Worm (Caenorhabditis elegans) whole organism, L3 larva: ENCODE measurements around the gene mtrf-1L.
A peak's percentile ranks its signal among the peaks of the same experiment; 100 is the strongest.

ENCODE experiments used
- R02D3.7 ChIP-seq: fragments of 150-350 bp; optimal IDR thresholded peaks from 2 replicates; lab custom pipeline; 2014; ENCODE audit warnings: missing biosample characterization, missing genetic modification characterization
- ZK546.5 ChIP-seq: sonication (generic microtip); optimal IDR thresholded peaks from 2 replicates; lab custom pipeline; 2017; ENCODE audit warnings: missing biosample characterization, missing genetic modification characterization
- aly-2 ChIP-seq: fragments of 150-350 bp; optimal IDR thresholded peaks from 2 replicates; lab custom pipeline; 2014; ENCODE audit warnings: missing biosample characterization, missing genetic modification characterization
- ama-1 ChIP-seq: fragments of 150-350 bp; optimal IDR thresholded peaks from 2 replicates; lab custom pipeline; 2018
- ceh-28 ChIP-seq: fragments of 150-350 bp; optimal IDR thresholded peaks from 2 replicates; lab custom pipeline; 2014; ENCODE audit warnings: missing biosample characterization, missing genetic modification reagents, missing genetic modification characterization
- egl-27 ChIP-seq: sonication (generic microtip); optimal IDR thresholded peaks from 4 replicates; lab custom pipeline; 2017; ENCODE audit warnings: missing biosample characterization, missing genetic modification reagents, missing genetic modification characterization
- egl-5 ChIP-seq: fragments of 150-350 bp; optimal IDR thresholded peaks from 2 replicates; lab custom pipeline; 2017; ENCODE audit warnings: missing biosample characterization, missing genetic modification reagents, missing genetic modification characterization, inconsistent platforms
- elt-3 ChIP-seq, 3 experiments: fragments of 150-350 bp in 1 of 3; sonication (generic microtip) in 2 of 3; optimal IDR thresholded peaks; 2 replicates in 2 of 3; 4 replicates in 1 of 3; lab custom pipeline; 2014 to 2017; ENCODE audit warnings: missing biosample characterization in 3 of 3, missing genetic modification characterization in 3 of 3
- eor-1 ChIP-seq, 2 experiments: fragments of 150-350 bp; optimal IDR thresholded peaks; 2 replicates each; lab custom pipeline; 2014 to 2018; ENCODE audit warnings: missing biosample characterization in 2 of 2, missing genetic modification characterization in 2 of 2
- fkh-10 ChIP-seq: sonication (generic microtip); optimal IDR thresholded peaks from 2 replicates; lab custom pipeline; 2017; ENCODE audit warnings: missing biosample characterization, missing genetic modification reagents, missing genetic modification characterization
- fkh-2 ChIP-seq: fragments of 150-350 bp; optimal IDR thresholded peaks from 2 replicates; lab custom pipeline; 2014; ENCODE audit warnings: missing biosample characterization, missing genetic modification reagents, missing genetic modification characterization
- fos-1 ChIP-seq: fragments of 150-350 bp; optimal IDR thresholded peaks from 2 replicates; lab custom pipeline; 2014; ENCODE audit warnings: missing biosample characterization, missing genetic modification characterization
- hmg-11 ChIP-seq: sonication (generic microtip); optimal IDR thresholded peaks from 2 replicates; lab custom pipeline; 2016; ENCODE audit warnings: missing genetic modification characterization, missing compliant biosample characterization
- lin-15B ChIP-seq: fragments of 150-350 bp; optimal IDR thresholded peaks from 2 replicates; lab custom pipeline; 2014; ENCODE audit warnings: missing biosample characterization, missing genetic modification characterization
- lin-39 ChIP-seq: fragments of 150-350 bp; optimal IDR thresholded peaks from 2 replicates; lab custom pipeline; 2018; ENCODE audit warnings: missing biosample characterization, missing genetic modification reagents, missing genetic modification characterization
- mml-1 ChIP-seq: fragments of 150-350 bp; sonication (generic microtip); optimal IDR thresholded peaks from 3 replicates; lab custom pipeline; 2014; ENCODE audit warnings: missing biosample characterization, missing genetic modification characterization
- nfya-1 ChIP-seq: sonication (generic microtip); optimal IDR thresholded peaks from 2 replicates; lab custom pipeline; 2017; ENCODE audit warnings: missing genetic modification characterization, mild to moderate bottlenecking, missing compliant biosample characterization, antibody characterized with exemption, moderate library complexity; ENCODE audit not compliant: insufficient read depth
- nhr-12 ChIP-seq: fragments of 150-350 bp; optimal IDR thresholded peaks from 2 replicates; lab custom pipeline; 2014; ENCODE audit warnings: missing biosample characterization, missing genetic modification characterization
- nhr-23 ChIP-seq: fragments of 150-350 bp; optimal IDR thresholded peaks from 2 replicates; lab custom pipeline; 2014; ENCODE audit warnings: missing biosample characterization, missing genetic modification reagents, missing genetic modification characterization
- nhr-237 ChIP-seq: fragments of 150-350 bp; optimal IDR thresholded peaks from 2 replicates; lab custom pipeline; 2014; ENCODE audit warnings: missing biosample characterization, missing genetic modification characterization
- nhr-25 ChIP-seq: sonication (generic microtip); optimal IDR thresholded peaks from 2 replicates; lab custom pipeline; 2017; ENCODE audit warnings: missing biosample characterization, missing genetic modification characterization
- pha-4 ChIP-seq: fragments of 150-350 bp; optimal IDR thresholded peaks from 2 replicates; lab custom pipeline; 2014; ENCODE audit warnings: missing biosample characterization, missing genetic modification reagents, missing genetic modification characterization
- skn-1 ChIP-seq: fragments of 150-350 bp; optimal IDR thresholded peaks from 2 replicates; lab custom pipeline; 2014; ENCODE audit warnings: missing biosample characterization, missing genetic modification characterization
- snpc-4 ChIP-seq: fragments of 150-350 bp; optimal IDR thresholded peaks from 2 replicates; lab custom pipeline; 2014; ENCODE audit warnings: missing biosample characterization, missing genetic modification characterization
- unc-39 ChIP-seq: sonication (generic microtip); optimal IDR thresholded peaks from 4 replicates; lab custom pipeline; 2017; ENCODE audit warnings: missing biosample characterization, missing genetic modification characterization
- zag-1 ChIP-seq: fragments of 150-350 bp; optimal IDR thresholded peaks from 2 replicates; lab custom pipeline; 2014; ENCODE audit warnings: missing biosample characterization, missing genetic modification characterization
- ztf-4 ChIP-seq: fragments of 150-350 bp; optimal IDR thresholded peaks from 2 replicates; lab custom pipeline; 2014; ENCODE audit warnings: missing biosample characterization, missing genetic modification characterization

mtrf-1L gene

DNA sequence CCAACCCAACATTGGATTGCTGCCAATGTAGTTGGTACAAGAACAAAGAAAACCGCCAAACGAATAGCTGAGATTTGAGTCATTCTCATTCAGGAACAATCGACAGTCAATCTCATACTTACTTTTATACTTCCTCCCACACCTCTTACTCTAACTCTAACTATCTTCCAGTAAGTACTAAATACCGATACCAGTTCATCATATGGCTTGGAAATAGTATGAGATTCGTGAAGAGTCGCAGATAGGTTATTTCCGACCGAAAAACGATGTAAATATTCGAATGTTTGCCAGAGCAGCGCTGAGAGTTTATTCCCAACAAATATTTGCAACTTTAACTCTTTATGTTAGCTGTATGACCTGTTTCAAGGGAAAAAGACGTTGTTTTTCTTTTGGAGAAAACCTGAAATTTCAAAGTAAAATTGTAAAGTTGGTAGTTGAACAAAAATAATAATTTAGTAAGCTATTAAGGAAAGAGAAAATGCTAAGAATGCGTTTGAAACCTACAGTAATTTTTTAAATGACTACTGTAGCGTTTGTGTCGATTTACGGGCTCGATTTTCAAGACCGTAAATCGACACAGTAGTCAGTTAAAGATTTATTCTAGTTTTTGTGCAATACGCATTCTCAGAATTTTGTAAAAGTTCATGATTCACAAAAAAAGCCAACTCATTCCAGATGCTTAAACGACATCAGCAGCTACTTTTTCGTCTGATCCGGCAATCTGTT is at the start of gene mtrf-1L, which contains the start of gene W03F8.6:
Gene mtrf-1L (plus strand): TSS at position 676 of the 726 bp plus-strand sequence.
Gene W03F8.6 (minus strand): TSS at position 101 of the 726 bp plus-strand sequence.
- TF ChIP-seq nhr-25 (tag; lab: Kevin White, UChicago) (no peak), skn-1 (no peak), eor-1 (tag; optimal IDR thresholded peaks at IDR 0.05; lab: Kevin White, UChicago) (no peak), ama-1 (lab: Kevin White, UChicago) (no peak), aly-2 (no peak), pha-4 (tag; lab: Kevin White, UChicago) (peak; percentile 70)

DNA sequence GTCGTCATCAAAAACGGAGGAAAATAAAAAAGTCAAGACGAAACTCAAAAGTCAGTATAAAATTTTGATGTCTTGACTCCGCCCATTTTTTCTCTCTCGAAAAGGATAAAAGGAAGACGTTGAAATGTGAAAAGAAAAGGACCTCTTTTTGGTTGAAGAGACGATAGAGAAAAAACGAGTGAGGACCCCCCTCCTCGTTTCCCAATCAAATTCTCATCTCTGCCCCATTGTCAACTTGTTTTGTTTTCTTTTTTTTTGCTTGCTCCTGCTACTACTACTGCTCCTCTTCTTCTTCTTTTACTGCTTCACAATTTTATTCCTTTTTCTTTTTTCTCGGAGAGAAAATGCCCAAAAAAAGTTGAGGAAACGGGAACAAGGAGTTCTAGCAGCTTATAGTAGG is 49.1 kb upstream of the mtrf-1L start:
- TF ChIP-seq fkh-10 (GFP tag; lab: Kevin White, UChicago) = peak; percentile 90
- TF ChIP-seq hmg-11 (tag; lab: Kevin White, UChicago) = no peak
- peak; percentile 43 for TF ChIP-seq lin-39
- TF ChIP-seq ama-1 (lab: Kevin White, UChicago) = peak; percentile 13
- TF ChIP-seq nfya-1 = peak; percentile 43

DNA sequence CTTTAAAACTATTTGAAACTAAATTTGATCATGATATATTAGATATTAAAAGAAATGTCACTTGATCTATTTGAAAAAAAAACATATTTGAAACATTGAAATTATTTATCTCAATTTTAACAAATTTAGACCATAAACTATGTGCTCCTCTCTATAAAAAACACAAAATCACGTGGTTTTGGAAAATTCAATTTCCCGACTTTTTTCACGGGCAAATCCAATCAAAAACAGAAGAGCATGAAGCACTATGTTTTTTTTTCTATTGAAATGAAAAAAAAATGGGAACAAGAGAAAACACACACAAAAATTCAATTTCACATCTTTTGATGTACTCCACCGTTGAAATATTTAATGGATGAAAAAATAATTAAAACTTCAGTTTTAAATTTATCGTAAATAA is 47.8 kb upstream of the mtrf-1L start:
- TF ChIP-seq ZK546.5 (no peak), fkh-10 (GFP tag; lab: Kevin White, UChicago) (peak; percentile 52), fos-1 (tag; lab: Kevin White, UChicago) (no peak), ama-1 (lab: Kevin White, UChicago) (no peak)

DNA sequence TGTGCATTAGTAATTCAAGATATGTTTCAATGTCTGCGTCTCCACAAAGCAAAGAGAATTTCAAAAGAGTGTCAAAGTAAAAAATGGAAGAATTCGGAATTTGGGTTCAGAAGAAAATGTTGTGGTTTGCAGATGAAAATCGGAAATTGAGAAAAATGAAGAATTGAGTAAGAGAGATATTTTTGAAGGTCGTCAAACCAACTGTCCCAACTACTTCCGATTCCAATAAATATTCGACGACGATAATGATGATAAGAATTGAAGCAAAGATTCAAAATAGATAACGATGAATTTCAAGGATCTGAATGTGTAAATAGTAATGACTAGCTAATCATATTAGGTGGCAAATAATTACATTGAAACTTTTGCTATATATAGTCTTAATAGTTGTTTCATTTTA is 47.0 kb upstream of the mtrf-1L start:
- TF ChIP-seq elt-3 (tag; optimal IDR thresholded peaks at IDR 0.05; lab: Kevin White, UChicago) = peak in 1 of 3 experiments; percentile 28
- no peak for TF ChIP-seq ceh-28 (tag; lab: Kevin White, UChicago)
- TF ChIP-seq nhr-12 = no peak

DNA sequence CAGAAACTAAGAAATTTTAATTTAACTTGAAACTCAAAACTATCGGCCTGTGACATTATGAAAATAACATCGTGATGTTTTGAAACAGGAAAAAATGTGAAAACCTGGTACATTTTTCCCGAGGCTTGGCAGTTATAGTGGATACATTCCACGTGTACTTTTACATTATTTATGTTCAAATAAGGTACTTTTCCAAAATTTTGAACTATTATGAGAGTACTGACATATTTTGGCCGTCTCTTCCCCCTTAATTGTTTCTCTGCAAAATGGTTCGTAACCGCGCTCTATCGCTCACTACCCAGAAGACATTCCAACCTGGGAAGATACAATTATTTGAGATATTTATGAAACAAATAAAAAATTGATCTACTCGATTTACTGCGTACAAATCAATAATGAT is 37.2 kb upstream of the mtrf-1L start, which contains the start of gene C24D10.5:
Gene C24D10.5 (plus strand): TSS at position 301 of the 400 bp plus-strand sequence.
- TF ChIP-seq ceh-28 (tag; lab: Kevin White, UChicago) (no peak), skn-1 (no peak), nhr-23 (tag; lab: Kevin White, UChicago) (no peak), egl-5 (tag; lab: Kevin White, UChicago) (no peak), aly-2 (no peak), pha-4 (tag; lab: Kevin White, UChicago) (no peak), egl-27 (no peak), ztf-4 (tag; lab: Kevin White, UChicago) (no peak)
- TF ChIP-seq, all 47 proteins: peak for 0

DNA sequence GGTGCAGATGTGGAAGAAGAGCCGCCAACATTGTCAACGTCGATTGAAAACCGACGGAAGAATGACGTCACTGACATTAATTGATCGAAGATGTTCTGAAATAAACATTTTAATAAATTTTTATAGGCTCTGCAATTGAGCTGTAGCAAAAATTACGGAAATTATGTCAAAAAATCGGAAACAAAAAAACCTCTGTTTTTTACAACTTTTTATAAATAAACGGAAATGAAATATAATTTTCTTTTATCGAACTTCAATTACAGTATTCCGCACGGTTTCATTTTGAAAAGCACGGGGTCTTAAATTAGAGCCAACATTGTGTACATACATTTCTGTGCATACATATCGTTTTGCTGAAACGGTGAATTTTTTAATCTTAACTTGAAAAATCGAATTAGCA is 34.6 kb upstream of the mtrf-1L start, which contains the start of gene soc-2:
Gene soc-2 (minus strand): TSS at position 101 of the 400 bp plus-strand sequence.
- no peak for TF ChIP-seq ceh-28 (tag; lab: Kevin White, UChicago)
- TF ChIP-seq ama-1 (lab: Kevin White, UChicago) = no peak
- no peak for TF ChIP-seq hmg-11 (tag; lab: Kevin White, UChicago)

DNA sequence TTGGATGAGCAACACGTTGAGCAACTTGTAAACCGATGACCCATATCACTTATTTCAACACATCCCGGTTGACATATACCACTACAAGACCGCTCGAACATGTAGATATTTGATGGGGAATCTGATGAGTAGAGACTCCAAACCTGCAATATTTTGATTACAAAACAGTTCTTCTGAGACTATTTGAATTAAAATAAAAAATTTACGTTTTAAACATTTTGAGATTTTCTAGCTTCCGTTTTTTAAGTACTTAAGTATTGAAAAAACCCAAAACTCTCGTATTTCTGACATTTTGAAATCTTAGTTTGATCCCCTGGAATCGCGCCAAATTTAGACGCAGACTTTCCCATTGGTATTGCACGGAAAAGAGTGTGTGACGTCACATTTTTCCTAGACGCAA is 29.7 kb upstream of the mtrf-1L start, which contains the start of gene C24D10.49:
Gene C24D10.49 (minus strand): TSS at position 101 of the 400 bp plus-strand sequence.
- TF ChIP-seq ZK546.5 = no peak

DNA sequence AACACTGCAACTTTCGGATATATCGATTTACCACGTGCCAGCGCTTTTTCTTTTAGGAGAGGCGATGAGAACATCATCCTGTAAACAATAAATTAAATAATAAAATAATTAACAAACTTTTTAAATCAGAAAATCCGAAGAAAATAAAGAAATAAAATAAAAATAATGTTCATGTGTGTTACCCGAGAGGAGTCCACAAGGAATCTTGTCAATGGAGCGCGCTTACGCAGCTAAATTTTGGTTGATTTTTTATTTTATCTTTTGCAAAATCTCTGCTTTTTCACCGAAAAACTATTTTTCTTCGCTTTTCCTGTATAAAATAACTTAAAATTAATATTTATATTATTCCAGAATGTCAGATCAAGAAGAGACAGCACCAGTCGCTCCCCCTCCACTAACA is 26.8 kb upstream of the mtrf-1L start, which contains the start of the genes C24D10.6 and C24D10.4:
Gene C24D10.6 (minus strand): TSS at position 78 of the 400 bp plus-strand sequence.
Gene C24D10.4 (plus strand): TSS at position 352 of the 400 bp plus-strand sequence.
- TF ChIP-seq lin-15B = peak; percentile 87
- TF ChIP-seq nfya-1 = peak; percentile 53
- TF ChIP-seq snpc-4 (tag; lab: Kevin White, UChicago) = peak; percentile 46
- no peak for TF ChIP-seq mml-1
- no peak for TF ChIP-seq pha-4 (tag; lab: Kevin White, UChicago)
- TF ChIP-seq nhr-23 (tag; lab: Kevin White, UChicago) = peak; percentile 70
- TF ChIP-seq zag-1 = no peak
- no peak for TF ChIP-seq fkh-2 (tag; lab: Kevin White, UChicago)
- no peak for TF ChIP-seq unc-39 (tag; lab: Kevin White, UChicago)
- TF ChIP-seq nhr-237 = no peak
- TF ChIP-seq aly-2 = no peak
- no peak for TF ChIP-seq skn-1
- no peak for TF ChIP-seq egl-5 (tag; lab: Kevin White, UChicago)
- peak; percentile 42 for TF ChIP-seq R02D3.7
- TF ChIP-seq ceh-28 (tag; lab: Kevin White, UChicago) = no peak
